Worm (Caenorhabditis elegans) whole organism, L3 larva: ENCODE results near the gene srsx-22.

Source experiments
- ZK546.5 ChIP-seq: sonication (generic microtip); optimal IDR thresholded peaks from 2 replicates; lab custom pipeline; 2017; ENCODE audit warnings: missing biosample characterization, missing genetic modification characterization
- ceh-82 ChIP-seq: fragments of 150-350 bp; optimal IDR thresholded peaks from 2 replicates; lab custom pipeline; 2014; ENCODE audit warnings: missing biosample characterization, missing genetic modification characterization
- ceh-9 ChIP-seq: sonication (generic microtip); optimal IDR thresholded peaks from 2 replicates; lab custom pipeline; 2018; ENCODE audit warnings: missing biosample characterization, missing genetic modification characterization
- egl-5 ChIP-seq: fragments of 150-350 bp; optimal IDR thresholded peaks from 2 replicates; lab custom pipeline; 2017; ENCODE audit warnings: missing biosample characterization, missing genetic modification reagents, missing genetic modification characterization, inconsistent platforms
- elt-2 ChIP-seq: sonication (generic microtip); optimal IDR thresholded peaks from 2 replicates; lab custom pipeline; 2016; ENCODE audit warnings: missing genetic modification reagents, mild to moderate bottlenecking, missing genetic modification characterization, missing compliant biosample characterization
- elt-3 ChIP-seq, 3 experiments: fragments of 150-350 bp in 1 of 3; sonication (generic microtip) in 2 of 3; optimal IDR thresholded peaks; 2 replicates in 2 of 3; 4 replicates in 1 of 3; lab custom pipeline; 2014 to 2017; ENCODE audit warnings: missing biosample characterization in 3 of 3, missing genetic modification characterization in 3 of 3
- eor-1 ChIP-seq, 2 experiments: fragments of 150-350 bp; optimal IDR thresholded peaks; 2 replicates each; lab custom pipeline; 2014 to 2018; ENCODE audit warnings: missing biosample characterization in 2 of 2, missing genetic modification characterization in 2 of 2
- fkh-2 ChIP-seq: fragments of 150-350 bp; optimal IDR thresholded peaks from 2 replicates; lab custom pipeline; 2014; ENCODE audit warnings: missing biosample characterization, missing genetic modification reagents, missing genetic modification characterization
- fos-1 ChIP-seq: fragments of 150-350 bp; optimal IDR thresholded peaks from 2 replicates; lab custom pipeline; 2014; ENCODE audit warnings: missing biosample characterization, missing genetic modification characterization
- hmg-11 ChIP-seq: sonication (generic microtip); optimal IDR thresholded peaks from 2 replicates; lab custom pipeline; 2016; ENCODE audit warnings: missing genetic modification characterization, missing compliant biosample characterization
- jun-1 ChIP-seq: fragments of 150-350 bp; optimal IDR thresholded peaks from 2 replicates; lab custom pipeline; 2014; ENCODE audit warnings: missing biosample characterization, missing genetic modification reagents, missing genetic modification characterization
- lin-39 ChIP-seq: fragments of 150-350 bp; optimal IDR thresholded peaks from 2 replicates; lab custom pipeline; 2018; ENCODE audit warnings: missing biosample characterization, missing genetic modification reagents, missing genetic modification characterization
- lsy-12 ChIP-seq: sonication (generic microtip); optimal IDR thresholded peaks from 2 replicates; lab custom pipeline; 2016; ENCODE audit warnings: mild to moderate bottlenecking, missing genetic modification characterization, missing compliant biosample characterization
- mdl-1 ChIP-seq: fragments of 150-350 bp; optimal IDR thresholded peaks from 2 replicates; lab custom pipeline; 2014; ENCODE audit warnings: missing biosample characterization, missing genetic modification characterization
- mml-1 ChIP-seq: fragments of 150-350 bp; sonication (generic microtip); optimal IDR thresholded peaks from 3 replicates; lab custom pipeline; 2014; ENCODE audit warnings: missing biosample characterization, missing genetic modification characterization
- nhr-23 ChIP-seq: fragments of 150-350 bp; optimal IDR thresholded peaks from 2 replicates; lab custom pipeline; 2014; ENCODE audit warnings: missing biosample characterization, missing genetic modification reagents, missing genetic modification characterization
- nhr-237 ChIP-seq: fragments of 150-350 bp; optimal IDR thresholded peaks from 2 replicates; lab custom pipeline; 2014; ENCODE audit warnings: missing biosample characterization, missing genetic modification characterization
- nhr-25 ChIP-seq: sonication (generic microtip); optimal IDR thresholded peaks from 2 replicates; lab custom pipeline; 2017; ENCODE audit warnings: missing biosample characterization, missing genetic modification characterization
- nhr-28 ChIP-seq: fragments of 150-350 bp; optimal IDR thresholded peaks from 2 replicates; lab custom pipeline; 2014; ENCODE audit warnings: missing biosample characterization, missing genetic modification characterization
- nhr-43 ChIP-seq: sonication (generic microtip); optimal IDR thresholded peaks from 2 replicates; lab custom pipeline; 2016; ENCODE audit warnings: mild to moderate bottlenecking, missing genetic modification characterization, missing compliant biosample characterization; ENCODE audit not compliant: poor library complexity, severe bottlenecking
- nhr-76 ChIP-seq: fragments of 150-350 bp; sonication (generic microtip); optimal IDR thresholded peaks from 5 replicates; lab custom pipeline; 2014; ENCODE audit warnings: missing biosample characterization, missing genetic modification characterization
- nhr-77 ChIP-seq: fragments of 150-350 bp; optimal IDR thresholded peaks from 2 replicates; lab custom pipeline; 2014; ENCODE audit warnings: missing biosample characterization, missing genetic modification characterization
- pqm-1 ChIP-seq: fragments of 150-350 bp; optimal IDR thresholded peaks from 2 replicates; lab custom pipeline; 2017; ENCODE audit warnings: missing biosample characterization, missing genetic modification characterization, inconsistent platforms
- sea-2 ChIP-seq: fragments of 150-350 bp; sonication (generic microtip); optimal IDR thresholded peaks from 4 replicates; lab custom pipeline; 2014; ENCODE audit warnings: missing biosample characterization, missing genetic modification reagents, missing genetic modification characterization
- snpc-4 ChIP-seq: fragments of 150-350 bp; optimal IDR thresholded peaks from 2 replicates; lab custom pipeline; 2014; ENCODE audit warnings: missing biosample characterization, missing genetic modification characterization
- unc-39 ChIP-seq: sonication (generic microtip); optimal IDR thresholded peaks from 4 replicates; lab custom pipeline; 2017; ENCODE audit warnings: missing biosample characterization, missing genetic modification characterization
- unc-62 ChIP-seq: fragments of 150-350 bp; sonication (generic microtip); optimal IDR thresholded peaks from 4 replicates; lab custom pipeline; 2014; ENCODE audit warnings: missing biosample characterization, missing genetic modification reagents, missing genetic modification characterization
- zag-1 ChIP-seq: fragments of 150-350 bp; optimal IDR thresholded peaks from 2 replicates; lab custom pipeline; 2014; ENCODE audit warnings: missing biosample characterization, missing genetic modification characterization
- ztf-11 ChIP-seq: fragments of 150-350 bp; optimal IDR thresholded peaks from 2 replicates; lab custom pipeline; 2014; ENCODE audit warnings: missing biosample characterization, missing genetic modification characterization
- ztf-4 ChIP-seq: fragments of 150-350 bp; optimal IDR thresholded peaks from 2 replicates; lab custom pipeline; 2014; ENCODE audit warnings: missing biosample characterization, missing genetic modification characterization

The srsx-22 gene

DNA sequence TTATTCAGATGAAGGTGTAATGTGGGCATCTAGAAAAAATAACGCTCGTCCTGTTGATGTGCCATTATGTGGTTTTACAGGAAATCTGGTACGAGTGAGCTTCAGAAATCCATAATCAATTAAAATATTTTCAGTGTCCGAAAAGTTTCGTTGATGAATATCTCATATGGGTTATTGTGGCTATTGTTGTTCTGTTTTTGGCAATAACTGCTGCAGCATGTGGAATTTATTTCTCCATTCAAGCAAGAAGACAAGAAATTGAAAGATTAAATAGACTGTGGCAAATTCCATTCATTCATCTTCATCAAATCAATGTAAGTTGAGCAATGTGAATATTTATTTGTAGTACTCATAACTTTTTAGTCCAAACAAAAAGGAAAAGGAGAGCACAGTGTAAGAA is 37.8 kb downstream of the srsx-22 start:
- TF ChIP-seq lsy-12 (tag; lab: Kevin White, UChicago) (no peak), fos-1 (tag; lab: Kevin White, UChicago) (no peak), zag-1 (tag; lab: Kevin White, UChicago) (no peak), ztf-4 (tag; lab: Kevin White, UChicago) (no peak), snpc-4 (tag; lab: Kevin White, UChicago) (no peak), ztf-11 (tag; lab: Kevin White, UChicago) (no peak), eor-1 (tag; optimal IDR thresholded peaks at IDR 0.05; lab: Kevin White, UChicago) (no peak), pqm-1 (tag; lab: Kevin White, UChicago) (no peak), nhr-25 (tag; lab: Kevin White, UChicago) (no peak), nhr-237 (tag; lab: Kevin White, UChicago) (no peak), egl-5 (tag; lab: Kevin White, UChicago) (no peak), unc-39 (tag; lab: Kevin White, UChicago) (no peak), nhr-43 (no peak), nhr-76 (tag; lab: Kevin White, UChicago) (no peak)
- TF ChIP-seq, all 47 proteins: peak for 0

DNA sequence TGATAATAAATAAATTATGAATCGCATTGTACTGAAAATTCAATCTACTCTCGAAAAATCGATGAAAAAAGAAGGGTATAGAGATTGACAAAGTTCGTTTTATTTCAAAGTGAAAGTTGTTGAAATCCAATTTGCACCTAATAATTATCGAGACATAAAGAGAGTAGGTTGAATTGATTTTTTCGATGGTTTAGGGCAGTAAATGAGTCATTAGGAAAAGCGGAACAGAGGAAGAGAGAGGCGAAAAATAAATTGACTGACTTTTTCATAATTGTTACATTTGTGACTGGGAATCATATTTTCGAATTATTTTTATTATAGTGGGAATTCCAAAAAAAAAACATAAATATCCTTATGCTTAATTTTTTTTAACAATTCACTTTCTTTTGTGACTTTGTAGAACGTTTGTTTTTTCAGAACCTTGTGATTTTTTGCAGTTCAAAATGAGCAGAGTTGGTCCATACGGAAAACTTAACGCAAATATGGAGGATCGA is 42.9 kb downstream of the srsx-22 start, which contains the start of the genes pho-6 and F52E1.3:
pho-6 (minus strand) TSS at position 101 of the 494 bp plus-strand sequence.
F52E1.3 (plus strand) TSS at position 444 of the 494 bp plus-strand sequence.
- no peak for TF ChIP-seq fkh-2 (tag; lab: Kevin White, UChicago)
- TF ChIP-seq nhr-76 (tag; lab: Kevin White, UChicago) = no peak
- no peak for TF ChIP-seq unc-62
- TF ChIP-seq ztf-4 (tag; lab: Kevin White, UChicago) = no peak
- no peak for TF ChIP-seq nhr-28 (tag; lab: Kevin White, UChicago)
- TF ChIP-seq lsy-12 (tag; lab: Kevin White, UChicago) = no peak
- no peak for TF ChIP-seq snpc-4 (tag; lab: Kevin White, UChicago)
- TF ChIP-seq zag-1 (tag; lab: Kevin White, UChicago) = no peak
- no peak for TF ChIP-seq sea-2
- no peak for TF ChIP-seq nhr-23
- no peak for TF ChIP-seq ceh-82 (tag; lab: Kevin White, UChicago)
- TF ChIP-seq, all 47 proteins: peak for 0

DNA sequence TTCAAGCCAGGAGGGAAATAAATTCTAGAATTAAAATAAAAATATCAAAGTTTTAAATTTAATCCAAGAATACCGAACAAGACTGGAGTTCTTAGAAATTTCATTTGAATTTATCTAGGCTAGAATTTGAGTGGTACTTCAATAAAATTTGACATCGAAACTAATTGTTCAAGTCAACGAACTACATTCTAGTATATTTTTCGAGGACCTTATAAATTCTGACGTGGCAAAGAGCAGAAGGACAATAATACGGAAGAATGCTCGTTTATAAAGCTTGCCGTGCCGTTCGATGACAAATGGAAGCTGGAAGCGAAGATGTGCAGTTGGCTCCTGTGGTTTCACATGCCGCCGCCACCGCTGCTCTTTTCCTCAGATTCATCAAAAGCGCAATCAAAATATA is 49.3 kb downstream of the srsx-22 start:
- TF ChIP-seq nhr-25 (tag; lab: Kevin White, UChicago) (no peak), lin-39 (no peak), ZK546.5 (no peak), lsy-12 (tag; lab: Kevin White, UChicago) (no peak), nhr-77 (tag; lab: Kevin White, UChicago) (no peak), nhr-76 (tag; lab: Kevin White, UChicago) (no peak), nhr-28 (tag; lab: Kevin White, UChicago) (no peak), eor-1 (tag; optimal IDR thresholded peaks at IDR 0.05; lab: Kevin White, UChicago) (no peak), nhr-23 (no peak), ceh-9 (tag; lab: Kevin White, UChicago) (no peak), jun-1 (tag; lab: Kevin White, UChicago) (no peak), mml-1 (no peak), hmg-11 (tag; lab: Kevin White, UChicago) (no peak), mdl-1 (tag; lab: Kevin White, UChicago) (no peak)

DNA sequence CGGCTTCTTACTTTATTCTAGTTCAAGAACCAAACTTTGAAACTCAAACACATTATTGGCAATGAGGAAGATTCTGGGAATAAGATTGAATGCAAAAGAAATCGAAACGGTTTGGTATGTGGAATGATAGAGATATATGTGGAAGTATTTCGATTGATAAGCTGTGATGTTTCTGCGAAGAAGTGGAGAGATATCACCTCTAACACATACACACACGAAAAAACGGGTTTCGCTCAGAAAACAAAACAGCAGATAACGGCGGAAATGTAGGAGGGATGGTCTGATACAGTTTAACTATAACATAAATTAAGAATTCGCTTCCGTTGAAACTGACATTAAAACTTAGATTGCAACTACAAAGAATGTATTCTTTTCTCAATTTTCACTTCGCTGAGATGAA is 49.8 kb downstream of the srsx-22 start:
- TF ChIP-seq elt-3 (tag; optimal IDR thresholded peaks at IDR 0.05; lab: Kevin White, UChicago) (peak in 1 of 3 experiments; percentile 69), pqm-1 (tag; lab: Kevin White, UChicago) (no peak)
- TF ChIP-seq, all 47 proteins: peak for 1

DNA sequence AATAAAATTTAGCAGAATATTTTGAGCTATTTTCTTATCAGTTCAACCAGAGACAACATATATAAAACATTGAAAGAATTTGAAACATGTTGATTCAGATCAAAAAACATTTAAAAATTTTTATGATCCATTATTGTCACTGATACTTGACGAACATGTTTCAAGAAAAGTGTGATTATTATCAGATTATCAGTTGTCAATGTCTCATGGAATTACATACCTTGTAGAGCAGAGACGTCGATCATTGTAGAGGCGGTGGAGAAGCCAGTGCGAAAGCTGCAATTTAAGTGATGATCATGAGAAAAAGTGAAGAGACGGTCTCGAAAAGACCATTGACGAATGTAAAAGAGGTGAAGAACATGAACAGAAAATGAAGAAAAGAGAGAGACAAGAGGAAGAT is 50.9 kb downstream of the srsx-22 start, which contains the start of gene F52E1.9:
F52E1.9 (minus strand) TSS at position 278 of the 400 bp plus-strand sequence.
- TF ChIP-seq elt-2 (tag; lab: Kevin White, UChicago) (peak; percentile 93), fkh-2 (tag; lab: Kevin White, UChicago) (no peak), pqm-1 (tag; lab: Kevin White, UChicago) (peak; percentile 44)
